Worm (Caenorhabditis elegans): ENCODE data around the gene srx-97.

srx-97 gene

ce11 chrII:3678978-3679377 lies 9.8 kb upstream of the srx-97 start:
- TF ChIP-seq unc-62 (GFP tag; optimal IDR thresholded peaks at IDR 0.05) = no peak

ce11 chrII:3675176-3675575 lies 6.0 kb upstream of the srx-97 start, which contains the start of gene F19B10.2:
Gene F19B10.2 (plus strand): TSS chrII:3675476.
- TF ChIP-seq unc-62 (GFP tag; optimal IDR thresholded peaks at IDR 0.05) = no peak

- no peak for TF ChIP-seq unc-62 (GFP tag; optimal IDR thresholded peaks at IDR 0.05)
Measured at ce11 chrII:3673493-3673892, 4.3 kb upstream of the srx-97 start, which contains the start of gene sea-1. Gene sea-1 (minus strand): TSS chrII:3673593.

- no peak for TF ChIP-seq unc-62 (GFP tag; optimal IDR thresholded peaks at IDR 0.05)
Measured at ce11 chrII:3670956-3671355, 1.7 kb upstream of the srx-97 start, which contains the start of gene srx-98. Gene srx-98 (minus strand): TSS chrII:3671056.

ce11 chrII:3665181-3665580 lies 4.0 kb downstream of the srx-97 start:
- no peak for TF ChIP-seq unc-62 (GFP tag; optimal IDR thresholded peaks at IDR 0.05)

- TF ChIP-seq unc-62 (GFP tag; optimal IDR thresholded peaks at IDR 0.05) = no peak
Measured at ce11 chrII:3664470-3664869, 4.7 kb downstream of the srx-97 start, which contains the start of gene F19B10.3. Gene F19B10.3 (plus strand): TSS chrII:3664770.

ce11 chrII:3663796-3664195 lies 5.4 kb downstream of the srx-97 start, which contains the start of gene F19B10.6:
Gene F19B10.6 (minus strand): TSS chrII:3663896.
- TF ChIP-seq unc-62 (GFP tag; optimal IDR thresholded peaks at IDR 0.05) = no peak

ce11 chrII:3661932-3662331 lies 7.3 kb downstream of the srx-97 start, which contains the start of gene F19B10.13:
Gene F19B10.13 (plus strand): TSS chrII:3662274.
- TF ChIP-seq unc-62 (GFP tag; optimal IDR thresholded peaks at IDR 0.05) = no peak

ce11 chrII:3659776-3660175 lies 9.4 kb downstream of the srx-97 start, which contains the start of gene F19B10.4:
Gene F19B10.4 (plus strand): TSS chrII:3660076.
- TF ChIP-seq unc-62 (GFP tag; optimal IDR thresholded peaks at IDR 0.05) = no peak

- no peak for TF ChIP-seq unc-62 (GFP tag; optimal IDR thresholded peaks at IDR 0.05)
Measured at ce11 chrII:3655378-3655777, 13.8 kb downstream of the srx-97 start, which contains the start of gene F19B10.5. Gene F19B10.5 (plus strand): TSS chrII:3655678.

ce11 chrII:3647111-3647510 lies 22.1 kb downstream of the srx-97 start, which contains the start of gene fbxb-33:
Gene fbxb-33 (plus strand): TSS chrII:3647411.
- no peak for TF ChIP-seq unc-62 (GFP tag; optimal IDR thresholded peaks at IDR 0.05)

- no peak for TF ChIP-seq unc-62 (GFP tag; optimal IDR thresholded peaks at IDR 0.05)
Measured at ce11 chrII:3641197-3641596, 28.0 kb downstream of the srx-97 start, which contains the start of gene M151.1. Gene M151.1 (plus strand): TSS chrII:3641497.

- no peak for TF ChIP-seq unc-62 (GFP tag; optimal IDR thresholded peaks at IDR 0.05)
Measured at ce11 chrII:3640197-3640596, 29.0 kb downstream of the srx-97 start, which contains the start of gene M151.10. Gene M151.10 (minus strand): TSS chrII:3640297.

ce11 chrII:3639238-3639637 lies 30.0 kb downstream of the srx-97 start, which contains the start of gene fbxb-31:
Gene fbxb-31 (minus strand): TSS chrII:3639338.
- TF ChIP-seq unc-62 (GFP tag; optimal IDR thresholded peaks at IDR 0.05) = no peak

ce11 chrII:3634765-3635164 lies 34.5 kb downstream of the srx-97 start:
- TF ChIP-seq unc-62 (GFP tag; optimal IDR thresholded peaks at IDR 0.05) = no peak

- no peak for TF ChIP-seq unc-62 (GFP tag; optimal IDR thresholded peaks at IDR 0.05)
Measured at ce11 chrII:3630810-3631209, 38.4 kb downstream of the srx-97 start, which contains the start of gene M151.2. Gene M151.2 (plus strand): TSS chrII:3631110.

ce11 chrII:3626872-3627271 lies 42.3 kb downstream of the srx-97 start, which contains the start of gene M151.3:
Gene M151.3 (plus strand): TSS chrII:3627172.
- no peak for TF ChIP-seq unc-62 (GFP tag; optimal IDR thresholded peaks at IDR 0.05)
